Fruit fly (Drosophila melanogaster) whole organism: ENCODE data around the gene nyo.

Source experiments
- CG8478 ChIP-seq: fragments of >200 bp; optimal IDR thresholded peaks from 2 replicates; lab custom pipeline; 2018; ENCODE audit warnings: inconsistent platforms
- pan ChIP-seq: fragments of >200 bp; optimal IDR thresholded peaks from 2 replicates; lab custom pipeline; 2017
- psq ChIP-seq: fragments of >200 bp; optimal IDR thresholded peaks from 2 replicates; lab custom pipeline; 2017

- peak; percentile 46 for TF ChIP-seq CG8478 (lab: Kevin White, UChicago)
- TF ChIP-seq psq (lab: Kevin White, UChicago) = no peak
- TF ChIP-seq pan (lab: Kevin White, UChicago) = no peak
Observed at dm6 chr3R:31608438-31609188, 65.8 kb downstream of the nyo start.
